Fruit fly (Drosophila melanogaster) whole organism, embryonic: ENCODE data around the gene DPCoAC.

Experiments
- CG10147 ChIP-seq: fragments of 200-800 bp; sonication (Bioruptor generic); optimal IDR thresholded peaks from 2 replicates; lab custom pipeline; 2019; ENCODE audit warnings: missing biosample characterization, mild to moderate bottlenecking, missing genetic modification characterization, moderate library complexity
- CG10543 ChIP-seq: fragments of 200-800 bp; sonication (Bioruptor generic); optimal IDR thresholded peaks from 3 replicates; lab custom pipeline; 2017; ENCODE audit warnings: missing biosample characterization, mild to moderate bottlenecking, missing genetic modification characterization, moderate library complexity
- CG10654 ChIP-seq: fragments of 200-800 bp; sonication (Bioruptor generic); optimal IDR thresholded peaks from 2 replicates; lab custom pipeline; 2016; ENCODE audit warnings: missing biosample characterization, missing genetic modification characterization
- CG12071 ChIP-seq: fragments of 200-800 bp; sonication (Bioruptor generic); optimal IDR thresholded peaks from 3 replicates; lab custom pipeline; 2018; ENCODE audit warnings: missing biosample characterization, mild to moderate bottlenecking, missing genetic modification characterization
- CG13296 ChIP-seq: fragments of 200-800 bp; sonication (Bioruptor generic); optimal IDR thresholded peaks from 3 replicates; lab custom pipeline; 2018; ENCODE audit warnings: missing biosample characterization, mild to moderate bottlenecking, missing genetic modification characterization
- CG14441 ChIP-seq: fragments of 200-800 bp; sonication (Bioruptor generic); IDR thresholded peaks from 2 replicates; pipeline ENCODE4 v1.3.6; 2022; ENCODE audit warnings: missing biosample characterization, missing genetic modification characterization
- CG15269 ChIP-seq: fragments of 200-800 bp; sonication (Bioruptor generic); optimal IDR thresholded peaks from 2 replicates; lab custom pipeline; 2018; ENCODE audit warnings: missing biosample characterization, mild to moderate bottlenecking, missing genetic modification characterization, moderate library complexity
- CG1529 ChIP-seq: fragments of 200-800 bp; sonication (Bioruptor generic); optimal IDR thresholded peaks from 3 replicates; lab custom pipeline; 2018; ENCODE audit warnings: missing biosample characterization, missing genetic modification characterization
- CG15696 ChIP-seq: fragments of 200-800 bp; sonication (Bioruptor generic); optimal IDR thresholded peaks from 2 replicates; lab custom pipeline; 2019; ENCODE audit warnings: missing biosample characterization, mild to moderate bottlenecking, missing genetic modification characterization, moderate library complexity
- CG17361 ChIP-seq: fragments of 200-800 bp; sonication (Bioruptor generic); IDR thresholded peaks from 3 replicates; pipeline ENCODE4 v1.3.6; 2022; ENCODE audit warnings: missing biosample characterization, missing genetic modification characterization
- CG17829 ChIP-seq: fragments of 200-800 bp; optimal IDR thresholded peaks from 2 replicates; lab custom pipeline; 2019; ENCODE audit warnings: missing biosample characterization, mild to moderate bottlenecking, missing genetic modification characterization, moderate library complexity
- CG18262 ChIP-seq: fragments of 200-800 bp; optimal IDR thresholded peaks from 3 replicates; lab custom pipeline; 2019; ENCODE audit warnings: missing biosample characterization, mild to moderate bottlenecking, missing genetic modification characterization, moderate library complexity
- CG18619 ChIP-seq: fragments of 200-800 bp; sonication (Bioruptor generic); optimal IDR thresholded peaks from 3 replicates; lab custom pipeline; 2017; ENCODE audit warnings: missing biosample characterization, mild to moderate bottlenecking, missing genetic modification characterization
- CG2712 ChIP-seq: fragments of 200-800 bp; optimal IDR thresholded peaks from 3 replicates; lab custom pipeline; 2019; ENCODE audit warnings: missing biosample characterization, mild to moderate bottlenecking, missing genetic modification characterization, moderate library complexity
- CG3281 ChIP-seq: fragments of 200-800 bp; sonication (Bioruptor generic); optimal IDR thresholded peaks from 3 replicates; lab custom pipeline; 2017; ENCODE audit warnings: missing biosample characterization, mild to moderate bottlenecking, missing genetic modification characterization
- CG4854 ChIP-seq: fragments of 200-800 bp; sonication (Bioruptor generic); optimal IDR thresholded peaks from 2 replicates; lab custom pipeline; 2016; ENCODE audit warnings: missing biosample characterization, missing genetic modification characterization, inconsistent platforms
- CG7556 ChIP-seq: fragments of 200-800 bp; sonication (Bioruptor generic); optimal IDR thresholded peaks from 2 replicates; lab custom pipeline; 2017; ENCODE audit warnings: missing biosample characterization, mild to moderate bottlenecking, missing genetic modification characterization
- CG7839 ChIP-seq: fragments of 200-800 bp; sonication (Bioruptor generic); optimal IDR thresholded peaks from 3 replicates; lab custom pipeline; 2018; ENCODE audit warnings: missing biosample characterization, mild to moderate bottlenecking, missing genetic modification characterization, moderate library complexity
- CG9817 ChIP-seq: fragments of 200-800 bp; sonication (Bioruptor generic); optimal IDR thresholded peaks from 2 replicates; lab custom pipeline; 2018; ENCODE audit warnings: missing biosample characterization, mild to moderate bottlenecking, missing genetic modification characterization, moderate library complexity
- Fer1 ChIP-seq: fragments of 200-800 bp; sonication (Bioruptor generic); optimal IDR thresholded peaks from 2 replicates; lab custom pipeline; 2017; ENCODE audit warnings: missing biosample characterization, mild to moderate bottlenecking, missing genetic modification characterization
- Gug ChIP-seq: fragments of 200-800 bp; sonication (Bioruptor generic); IDR thresholded peaks from 4 replicates; pipeline ENCODE4 v1.3.6; 2022; ENCODE audit warnings: missing biosample characterization, missing genetic modification characterization
- HLHmδ ChIP-seq: fragments of 200-800 bp; sonication (Bioruptor generic); optimal IDR thresholded peaks from 2 replicates; lab custom pipeline; 2018; ENCODE audit warnings: missing biosample characterization, mild to moderate bottlenecking, missing genetic modification characterization, moderate library complexity
- Hand ChIP-seq: fragments of 200-800 bp; sonication (Bioruptor generic); optimal IDR thresholded peaks from 2 replicates; lab custom pipeline; 2017; ENCODE audit warnings: mild to moderate bottlenecking, missing biosample characterization, missing genetic modification reagents, missing genetic modification characterization
- HmgZ ChIP-seq: fragments of 200-800 bp; sonication (Bioruptor generic); optimal IDR thresholded peaks from 2 replicates; lab custom pipeline; 2018; ENCODE audit warnings: missing biosample characterization, mild to moderate bottlenecking, missing genetic modification characterization
- Hr51 ChIP-seq, 2 experiments: fragments of 200-800 bp; sonication (Bioruptor generic); optimal IDR thresholded peaks; 2 replicates in 1 of 2; 3 replicates in 1 of 2; lab custom pipeline; 2016 to 2018; ENCODE audit warnings: missing biosample characterization in 2 of 2, missing genetic modification characterization in 2 of 2, mild to moderate bottlenecking in 1 of 2, moderate library complexity in 1 of 2
- MTF-1 ChIP-seq: fragments of 200-800 bp; sonication (Bioruptor generic); optimal IDR thresholded peaks from 2 replicates; lab custom pipeline; 2018; ENCODE audit warnings: missing biosample characterization, mild to moderate bottlenecking, missing genetic modification characterization, borderline replicate concordance
- Med ChIP-seq: fragments of 200-800 bp; sonication (Bioruptor generic); peaks from one replicate; lab custom pipeline; 2016; ENCODE audit warnings: missing biosample characterization, missing genetic modification characterization, mild to moderate bottlenecking, inconsistent platforms, moderate library complexity
- Meics ChIP-seq: fragments of 200-800 bp; sonication (Bioruptor generic); optimal IDR thresholded peaks from 2 replicates; lab custom pipeline; 2017; ENCODE audit warnings: missing biosample characterization, mild to moderate bottlenecking, missing genetic modification characterization
- Sox102F ChIP-seq: fragments of 200-800 bp; sonication (Bioruptor generic); optimal IDR thresholded peaks from 2 replicates; lab custom pipeline; 2018; ENCODE audit warnings: missing biosample characterization, mild to moderate bottlenecking, missing genetic modification characterization, moderate library complexity
- Xrp1 ChIP-seq: fragments of 200-800 bp; sonication (Bioruptor generic); IDR thresholded peaks from 2 replicates; pipeline ENCODE4 v1.3.6; 2022; ENCODE audit warnings: missing biosample characterization, missing genetic modification characterization
- abd-A ChIP-seq: fragments of 200-800 bp; sonication (Bioruptor generic); optimal IDR thresholded peaks from 3 replicates; lab custom pipeline; 2019; ENCODE audit warnings: missing biosample characterization, mild to moderate bottlenecking, missing genetic modification characterization, moderate library complexity
- chif ChIP-seq, 2 experiments: fragments of 200-800 bp; sonication (Bioruptor generic); optimal IDR thresholded peaks; 3 replicates each; lab custom pipeline; 2016; ENCODE audit warnings: missing biosample characterization in 2 of 2, missing genetic modification characterization in 2 of 2
- dpn ChIP-seq, 2 experiments: fragments of 200-800 bp; sonication (Bioruptor generic); optimal IDR thresholded peaks; 3 replicates each; lab custom pipeline; 2016; ENCODE audit warnings: missing biosample characterization in 2 of 2, missing genetic modification characterization in 2 of 2
- fd64A ChIP-seq: fragments of 200-800 bp; sonication (Bioruptor generic); optimal IDR thresholded peaks from 3 replicates; lab custom pipeline; 2018; ENCODE audit warnings: missing biosample characterization, mild to moderate bottlenecking, missing genetic modification characterization
- ftz-f1 ChIP-seq: fragments of 200-800 bp; sonication (Bioruptor generic); optimal IDR thresholded peaks from 2 replicates; lab custom pipeline; 2016; ENCODE audit warnings: missing biosample characterization, missing genetic modification characterization
- gem ChIP-seq: fragments of 200-800 bp; sonication (Bioruptor generic); optimal IDR thresholded peaks from 2 replicates; lab custom pipeline; 2019; ENCODE audit warnings: missing biosample characterization, mild to moderate bottlenecking, missing genetic modification characterization, moderate library complexity
- grau ChIP-seq: fragments of 200-800 bp; optimal IDR thresholded peaks from 3 replicates; lab custom pipeline; 2019; ENCODE audit warnings: missing biosample characterization, mild to moderate bottlenecking, missing genetic modification characterization, moderate library complexity
- gro ChIP-seq: fragments of 200-800 bp; sonication (Bioruptor generic); optimal IDR thresholded peaks from 2 replicates; lab custom pipeline; 2016; ENCODE audit warnings: missing biosample characterization, missing genetic modification characterization
- inv ChIP-seq: fragments of 200-800 bp; sonication (Bioruptor generic); IDR thresholded peaks from 2 replicates; pipeline ENCODE4 v1.3.6; 2022; ENCODE audit warnings: missing biosample characterization, missing genetic modification characterization; ENCODE audit not compliant: partially characterized antibody
- lola ChIP-seq, 3 experiments: fragments of >200 bp in 2 of 3; fragments of 200-800 bp in 1 of 3; sonication (Bioruptor generic) in 1 of 3; optimal IDR thresholded peaks; 2 replicates each; lab custom pipeline; 2017 to 2019; ENCODE audit warnings: missing biosample characterization in 3 of 3, missing genetic modification characterization in 3 of 3, mild to moderate bottlenecking in 1 of 3, moderate library complexity in 1 of 3
- oc ChIP-seq: fragments of 200-800 bp; sonication (Bioruptor generic); optimal IDR thresholded peaks from 2 replicates; lab custom pipeline; 2018; ENCODE audit warnings: missing biosample characterization, mild to moderate bottlenecking, missing genetic modification characterization, moderate library complexity
- p53 ChIP-seq: fragments of 200-800 bp; sonication (Bioruptor generic); optimal IDR thresholded peaks from 2 replicates; lab custom pipeline; 2016; ENCODE audit warnings: missing biosample characterization, missing genetic modification characterization
- pros ChIP-seq: fragments of 200-800 bp; sonication (Bioruptor generic); optimal IDR thresholded peaks from 3 replicates; lab custom pipeline; 2019; ENCODE audit warnings: missing biosample characterization, mild to moderate bottlenecking, missing genetic modification characterization, moderate library complexity
- scrt ChIP-seq: fragments of 200-800 bp; sonication (Bioruptor generic); optimal IDR thresholded peaks from 2 replicates; lab custom pipeline; 2018; ENCODE audit warnings: missing biosample characterization, mild to moderate bottlenecking, missing genetic modification characterization, moderate library complexity
- sd ChIP-seq: fragments of 200-800 bp; sonication (Bioruptor generic); optimal IDR thresholded peaks from 3 replicates; lab custom pipeline; 2018; ENCODE audit warnings: missing biosample characterization, mild to moderate bottlenecking, missing genetic modification characterization, moderate library complexity
- twi ChIP-seq: fragments of 200-800 bp; optimal IDR thresholded peaks from 2 replicates; lab custom pipeline; 2019; ENCODE audit warnings: missing biosample characterization, mild to moderate bottlenecking, missing genetic modification characterization, moderate library complexity
- unc-4 ChIP-seq: fragments of 200-800 bp; sonication (Bioruptor generic); IDR thresholded peaks from 2 replicates; pipeline ENCODE4 v1.3.6; 2022; ENCODE audit warnings: missing biosample characterization, missing genetic modification characterization; ENCODE audit not compliant: partially characterized antibody
- zfh2 ChIP-seq: fragments of 200-800 bp; sonication (Bioruptor generic); optimal IDR thresholded peaks from 2 replicates; lab custom pipeline; 2016; ENCODE audit warnings: missing biosample characterization, missing genetic modification characterization

DPCoAC gene

dm6 chr3R:20574535-20574980 is 17.1 kb upstream of the DPCoAC start (continued):
- TF ChIP-seq HLHmδ (GFP tag; lab: Kevin White, UChicago) (peak; percentile 74), CG13296 (GFP tag; lab: Kevin White, UChicago) (no peak), CG1529 (no peak), CG4854 (no peak), Hand (GFP tag; lab: Kevin White, UChicago) (peak; percentile 23), CG10543 (peak; percentile 84), unc-4 (GFP tag; lab: Robert Waterston, UW) (0 out of 2 replicates have a peak, but pooled peaks have one; percentile 38), sd (tag; lab: Kevin White, UChicago) (peak; percentile 61), CG15269 (tag; lab: Kevin White, UChicago) (peak; percentile 12), CG12071 (peak; percentile 33), Fer1 (GFP tag; lab: Kevin White, UChicago) (peak; percentile 40), ftz-f1 (GFP tag; lab: Kevin White, UChicago) (peak; percentile 38), HmgZ (peak; percentile 60), CG18619 (GFP tag; lab: Kevin White, UChicago) (no peak)
- TF ChIP-seq, all 482 proteins: peak for 118

- TF ChIP-seq CG10147, result peak; percentile 22
- no peak for TF ChIP-seq gro (GFP tag; lab: Kevin White, UChicago)
- no peak for TF ChIP-seq CG3281 (GFP tag; lab: Kevin White, UChicago)
- TF ChIP-seq p53 (GFP tag; lab: Kevin White, UChicago), result no peak
- no peak for TF ChIP-seq CG14441 (GFP tag; lab: Robert Waterston, UW)
- peak; percentile 6 for TF ChIP-seq CG2712 (tag; lab: Kevin White, UChicago)
- peak; percentile 14 for TF ChIP-seq Sox102F
- TF ChIP-seq Meics, result peak; percentile 11
- peak; percentile 55; the same call in 1 of the 3 replicates for TF ChIP-seq CG17361 (GFP tag; lab: Robert Waterston, UW)
- TF ChIP-seq CG15696 (tag; lab: Kevin White, UChicago), result no peak
- peak; percentile 29 for TF ChIP-seq CG7556
- TF ChIP-seq fd64A (GFP tag; lab: Kevin White, UChicago), result no peak
- TF ChIP-seq scrt (GFP tag; lab: Kevin White, UChicago), result no peak
- no peak for TF ChIP-seq MTF-1 (GFP tag; lab: Kevin White, UChicago)
- TF ChIP-seq grau (tag; lab: Kevin White, UChicago), result peak; percentile 90
- TF ChIP-seq dpn (GFP tag; optimal IDR thresholded peaks at IDR 0.05; lab: Kevin White, UChicago), result peak in 1 of 2 experiments; percentile 30
- no peak for TF ChIP-seq zfh2 (GFP tag; lab: Kevin White, UChicago)
- peak; percentile 31; the same call in 1 of the 2 replicates for TF ChIP-seq Xrp1 (GFP tag; lab: Robert Waterston, UW)
- peak in 1 of 3 experiments; percentile 36 for TF ChIP-seq lola (GFP tag; optimal IDR thresholded peaks at IDR 0.05; lab: Kevin White, UChicago)
- TF ChIP-seq Gug (GFP tag; lab: Robert Waterston, UW), result no peak
- TF ChIP-seq CG10654 (GFP tag; lab: Kevin White, UChicago), result no peak
- TF ChIP-seq twi, result peak; percentile 16
- TF ChIP-seq unc-4 (GFP tag; lab: Robert Waterston, UW), result no peak
- peak; percentile 30 for TF ChIP-seq CG18262 (tag; lab: Kevin White, UChicago)
- no peak for TF ChIP-seq oc
- peak in 1 of 2 experiments; percentile 54 for TF ChIP-seq Hr51 (GFP tag; optimal IDR thresholded peaks at IDR 0.05; lab: Kevin White, UChicago)
- TF ChIP-seq gem, result peak; percentile 45
- no peak for TF ChIP-seq inv
- TF ChIP-seq abd-A, result no peak
- TF ChIP-seq CG17829 (tag; lab: Kevin White, UChicago), result peak; percentile 5
- TF ChIP-seq CG9817 (tag; lab: Kevin White, UChicago), result no peak
- TF ChIP-seq pros (GFP tag; lab: Kevin White, UChicago), result no peak
- peak; percentile 33 for TF ChIP-seq CG7839 (tag; lab: Kevin White, UChicago)
- peak; percentile 42 for TF ChIP-seq Med
- peak in 1 of 2 experiments; percentile 10 for TF ChIP-seq chif (GFP tag; optimal IDR thresholded peaks at IDR 0.05; lab: Kevin White, UChicago)
Measured at dm6 chr3R:20573326-20573725, 15.9 kb upstream of the DPCoAC start.
